Worm (Caenorhabditis elegans): ENCODE data around the gene lbp-7.

lbp-7 gene

ce11 chrV:13908916-13909176, 29.5 kb downstream of the lbp-7 start, which contains the start of gene C06B3.6:
TSS of gene C06B3.6 (minus strand) at chrV:13908967.
- no peak for TF ChIP-seq ets-7 (tag; optimal IDR thresholded peaks at IDR 0.05)
- TF ChIP-seq pes-1 (GFP tag; IDR thresholded peaks at IDR 0.05) = no peak
- TF ChIP-seq ceh-13 (GFP tag; optimal IDR thresholded peaks at IDR 0.05) = no peak
- TF ChIP-seq hmg-4 (GFP tag; optimal IDR thresholded peaks at IDR 0.05) = no peak
- TF ChIP-seq ceh-36 (tag; optimal IDR thresholded peaks at IDR 0.05) = no peak
- TF ChIP-seq tbx-11 (GFP tag; IDR thresholded peaks at IDR 0.05) = no peak
- no peak for TF ChIP-seq ama-1 (optimal IDR thresholded peaks at IDR 0.05)
- no peak for TF ChIP-seq hmbx-1 (tag; optimal IDR thresholded peaks at IDR 0.05)
- TF ChIP-seq hnd-1 (tag; optimal IDR thresholded peaks at IDR 0.05) = no peak
- no peak for TF ChIP-seq B0310.2 (tag; optimal IDR thresholded peaks at IDR 0.05)
- no peak for TF ChIP-seq tbx-37 (GFP tag; conservative IDR thresholded peaks at IDR 0.05)
- TF ChIP-seq aly-1 (tag; optimal IDR thresholded peaks at IDR 0.05) = no peak
- no peak for TF ChIP-seq sea-1 (GFP tag; conservative IDR thresholded peaks at IDR 0.05)
- TF ChIP-seq tra-4 (tag; optimal IDR thresholded peaks at IDR 0.05) = no peak
- TF ChIP-seq flt-1 (GFP tag; IDR thresholded peaks at IDR 0.05) = no peak
- TF ChIP-seq scrt-1 (GFP tag; IDR thresholded peaks at IDR 0.05) = no peak

DNA sequence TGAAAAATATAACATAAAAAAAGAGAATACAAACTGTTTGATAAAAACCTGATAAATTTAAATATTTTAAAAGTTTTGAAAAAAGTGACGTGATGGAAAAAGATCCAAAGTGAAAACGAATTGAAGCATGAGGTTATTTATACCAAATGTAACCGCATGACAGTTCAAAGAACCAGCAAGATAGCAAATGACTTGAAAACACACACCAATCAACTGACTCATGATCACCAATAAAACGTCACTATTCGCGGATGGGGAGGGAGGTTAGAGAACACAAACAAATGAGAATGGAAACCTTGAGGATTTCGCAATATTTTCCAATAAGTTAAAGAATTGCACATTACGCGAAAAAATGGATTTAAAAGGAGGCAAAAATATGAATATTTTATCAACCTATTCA, 30.0 kb downstream of the lbp-7 start, which contains the start of gene C06B3.7:
C06B3.7 (plus strand) TSS at position 287 of the 400 bp plus-strand sequence.
- no peak for TF ChIP-seq scrt-1 (GFP tag; IDR thresholded peaks at IDR 0.05)

DNA sequence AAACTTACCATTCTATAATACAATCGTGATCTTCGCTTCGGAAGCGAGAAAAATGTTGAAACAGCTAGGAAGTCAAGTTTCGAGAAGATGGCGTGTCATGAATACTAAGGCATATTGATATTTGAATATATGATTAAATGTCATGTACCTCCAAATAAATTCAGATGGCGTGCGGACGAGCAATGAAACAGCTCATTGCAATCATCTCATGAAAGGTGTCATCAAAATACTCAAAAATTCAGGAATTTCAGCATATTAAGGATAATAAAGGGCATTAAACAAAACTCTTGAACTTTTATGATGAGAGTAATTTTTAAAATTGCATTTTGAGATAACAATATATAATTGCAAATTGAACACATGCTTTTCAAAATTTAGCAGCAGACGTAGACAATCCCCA, 36.0 kb downstream of the lbp-7 start, which contains the start of gene gcy-32:
gcy-32 (minus strand) TSS at position 101 of the 400 bp plus-strand sequence.
- TF ChIP-seq tbx-11 (GFP tag; IDR thresholded peaks at IDR 0.05) (no peak), ets-7 (tag; optimal IDR thresholded peaks at IDR 0.05) (no peak), ceh-13 (GFP tag; optimal IDR thresholded peaks at IDR 0.05) (no peak), hmg-4 (GFP tag; optimal IDR thresholded peaks at IDR 0.05) (no peak), B0310.2 (tag; optimal IDR thresholded peaks at IDR 0.05) (no peak), pes-1 (GFP tag; IDR thresholded peaks at IDR 0.05) (no peak), tra-4 (tag; optimal IDR thresholded peaks at IDR 0.05) (no peak), hmbx-1 (tag; optimal IDR thresholded peaks at IDR 0.05) (no peak), F13C5.2 (tag; optimal IDR thresholded peaks at IDR 0.05) (no peak), aly-1 (tag; optimal IDR thresholded peaks at IDR 0.05) (no peak)

- TF ChIP-seq sea-1 (GFP tag; conservative IDR thresholded peaks at IDR 0.05) (no peak), tbx-37 (GFP tag; conservative IDR thresholded peaks at IDR 0.05) (no peak), scrt-1 (GFP tag; IDR thresholded peaks at IDR 0.05) (no peak), hmbx-1 (tag; optimal IDR thresholded peaks at IDR 0.05) (no peak), tra-4 (tag; optimal IDR thresholded peaks at IDR 0.05) (no peak), ceh-36 (tag; optimal IDR thresholded peaks at IDR 0.05) (no peak), B0310.2 (tag; optimal IDR thresholded peaks at IDR 0.05) (no peak), F13C5.2 (tag; optimal IDR thresholded peaks at IDR 0.05) (no peak), aly-1 (tag; optimal IDR thresholded peaks at IDR 0.05) (no peak), tbx-11 (GFP tag; IDR thresholded peaks at IDR 0.05) (no peak), ama-1 (optimal IDR thresholded peaks at IDR 0.05) (no peak), hnd-1 (tag; optimal IDR thresholded peaks at IDR 0.05) (no peak)
Observed at ce11 chrV:13916196-13916595, 36.8 kb downstream of the lbp-7 start, which contains the start of gene str-252. TSS of gene str-252 (plus strand) at chrV:13916496.

ce11 chrV:13918341-13918740, 39.0 kb downstream of the lbp-7 start, which contains the start of gene str-250:
TSS of gene str-250 (plus strand) at chrV:13918641.
- no peak for TF ChIP-seq ceh-13 (GFP tag; optimal IDR thresholded peaks at IDR 0.05)
- TF ChIP-seq sea-1 (GFP tag; conservative IDR thresholded peaks at IDR 0.05) = no peak
- TF ChIP-seq ceh-36 (tag; optimal IDR thresholded peaks at IDR 0.05) = no peak
- no peak for TF ChIP-seq B0310.2 (tag; optimal IDR thresholded peaks at IDR 0.05)
- TF ChIP-seq aly-1 (tag; optimal IDR thresholded peaks at IDR 0.05) = no peak
- TF ChIP-seq pes-1 (GFP tag; IDR thresholded peaks at IDR 0.05) = no peak

- TF ChIP-seq B0310.2 (tag; optimal IDR thresholded peaks at IDR 0.05) = no peak
- no peak for TF ChIP-seq tbx-11 (GFP tag; IDR thresholded peaks at IDR 0.05)
- TF ChIP-seq ceh-36 (tag; optimal IDR thresholded peaks at IDR 0.05) = no peak
- TF ChIP-seq ets-7 (tag; optimal IDR thresholded peaks at IDR 0.05) = no peak
- TF ChIP-seq F13C5.2 (tag; optimal IDR thresholded peaks at IDR 0.05) = no peak
Observed at ce11 chrV:13920730-13921129, 41.4 kb downstream of the lbp-7 start, which contains the start of gene srx-42. TSS of gene srx-42 (plus strand) at chrV:13921030.

DNA sequence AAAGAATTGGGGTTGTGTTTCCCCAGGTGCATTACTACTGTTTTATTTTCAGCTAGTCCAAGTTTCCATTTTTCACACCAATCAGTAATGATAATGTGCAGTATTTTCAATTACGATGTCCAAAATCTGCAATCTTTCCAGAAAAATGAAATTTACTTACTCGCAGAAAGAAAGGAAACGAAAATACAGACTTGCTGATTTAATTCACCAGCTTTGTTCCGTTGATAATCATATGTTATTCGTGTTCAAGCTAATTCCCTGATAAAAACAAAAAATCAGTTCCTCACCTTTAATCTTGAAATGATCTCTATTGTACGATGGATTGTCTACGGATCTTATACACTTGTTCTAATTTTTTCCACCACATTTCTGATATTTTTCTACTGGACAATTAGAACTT, 44.5 kb downstream of the lbp-7 start, which contains the start of gene srxa-11:
srxa-11 (plus strand) TSS at position 301 of the 400 bp plus-strand sequence.
- TF ChIP-seq flt-1 (GFP tag; IDR thresholded peaks at IDR 0.05) = no peak
- no peak for TF ChIP-seq hnd-1 (tag; optimal IDR thresholded peaks at IDR 0.05)
- TF ChIP-seq B0310.2 (tag; optimal IDR thresholded peaks at IDR 0.05) = no peak
- TF ChIP-seq aly-1 (tag; optimal IDR thresholded peaks at IDR 0.05) = no peak
- no peak for TF ChIP-seq scrt-1 (GFP tag; IDR thresholded peaks at IDR 0.05)
- TF ChIP-seq pes-1 (GFP tag; IDR thresholded peaks at IDR 0.05) = no peak
- TF ChIP-seq tra-4 (tag; optimal IDR thresholded peaks at IDR 0.05) = no peak

- TF ChIP-seq tbx-11 (GFP tag; IDR thresholded peaks at IDR 0.05) (no peak), ama-1 (optimal IDR thresholded peaks at IDR 0.05) (no peak), tra-4 (tag; optimal IDR thresholded peaks at IDR 0.05) (no peak), scrt-1 (GFP tag; IDR thresholded peaks at IDR 0.05) (no peak), ceh-36 (tag; optimal IDR thresholded peaks at IDR 0.05) (no peak), pes-1 (GFP tag; IDR thresholded peaks at IDR 0.05) (no peak), flt-1 (GFP tag; IDR thresholded peaks at IDR 0.05) (no peak), tbx-37 (GFP tag; conservative IDR thresholded peaks at IDR 0.05) (no peak), F13C5.2 (tag; optimal IDR thresholded peaks at IDR 0.05) (no peak), aly-1 (tag; optimal IDR thresholded peaks at IDR 0.05) (no peak), hmbx-1 (tag; optimal IDR thresholded peaks at IDR 0.05) (no peak), sea-1 (GFP tag; conservative IDR thresholded peaks at IDR 0.05) (no peak), ceh-13 (GFP tag; optimal IDR thresholded peaks at IDR 0.05) (no peak), B0310.2 (tag; optimal IDR thresholded peaks at IDR 0.05) (no peak), ets-7 (tag; optimal IDR thresholded peaks at IDR 0.05) (no peak), hnd-1 (tag; optimal IDR thresholded peaks at IDR 0.05) (no peak), hmg-4 (GFP tag; optimal IDR thresholded peaks at IDR 0.05) (no peak)
Observed at ce11 chrV:13926398-13926797, 47.0 kb downstream of the lbp-7 start, which contains the start of gene srxa-12. TSS of gene srxa-12 (plus strand) at chrV:13926698.

All from whole organism, early embryonic.